Worm (Caenorhabditis elegans) whole organism, mixed stage, embryonic: ENCODE data around the gene sup-9.
A peak's percentile ranks its signal among the peaks of the same experiment; 100 is the strongest.

Experiments used
- bed-3 ChIP-seq: fragments of 200-800 bp; sonication (Bioruptor generic); optimal IDR thresholded peaks from 3 replicates; lab custom pipeline; 2018; ENCODE audit warnings: mild to moderate bottlenecking, missing genetic modification characterization, moderate library complexity, missing compliant biosample characterization
- ceh-39 ChIP-seq: fragments of 150-350 bp; optimal IDR thresholded peaks from 2 replicates; lab custom pipeline; 2014; ENCODE audit warnings: missing biosample characterization, missing genetic modification characterization
- ceh-83 ChIP-seq: fragments of 200-800 bp; sonication (Bioruptor generic); optimal IDR thresholded peaks from 2 replicates; lab custom pipeline; 2018; ENCODE audit warnings: mild to moderate bottlenecking, missing genetic modification characterization, missing compliant biosample characterization
- ces-1 ChIP-seq: fragments of 150-350 bp; optimal IDR thresholded peaks from 2 replicates; lab custom pipeline; 2014; ENCODE audit warnings: missing biosample characterization, missing genetic modification reagents, missing genetic modification characterization
- cnd-1 ChIP-seq: fragments of 200-800 bp; sonication (Bioruptor generic); optimal IDR thresholded peaks from 2 replicates; lab custom pipeline; 2018; ENCODE audit warnings: mild to moderate bottlenecking, missing genetic modification characterization, missing compliant biosample characterization
- drap-1 ChIP-seq: fragments of 200-800 bp; sonication (Bioruptor generic); optimal IDR thresholded peaks from 3 replicates; lab custom pipeline; 2018; ENCODE audit warnings: mild to moderate bottlenecking, missing genetic modification characterization, missing compliant biosample characterization
- elt-3 ChIP-seq: fragments of 150-350 bp; optimal IDR thresholded peaks from 2 replicates; lab custom pipeline; 2014; ENCODE audit warnings: missing biosample characterization, missing genetic modification characterization
- flh-1 ChIP-seq: fragments of 200-800 bp; sonication (Bioruptor generic); optimal IDR thresholded peaks from 2 replicates; lab custom pipeline; 2018; ENCODE audit warnings: mild to moderate bottlenecking, missing genetic modification characterization, moderate library complexity, missing compliant biosample characterization
- ham-2 ChIP-seq: fragments of 200-800 bp; sonication (Bioruptor generic); optimal IDR thresholded peaks from 2 replicates; lab custom pipeline; 2018; ENCODE audit warnings: mild to moderate bottlenecking, missing genetic modification characterization, missing compliant biosample characterization
- hlh-1 ChIP-seq: fragments of 150-350 bp; optimal IDR thresholded peaks from 2 replicates; lab custom pipeline; 2014; ENCODE audit warnings: missing biosample characterization, missing genetic modification reagents, missing genetic modification characterization
- lin-13 ChIP-seq: fragments of 150-350 bp; optimal IDR thresholded peaks from 2 replicates; lab custom pipeline; 2014; ENCODE audit warnings: missing biosample characterization, missing genetic modification characterization
- lin-32 ChIP-seq: fragments of 200-800 bp; sonication (Bioruptor generic); optimal IDR thresholded peaks from 2 replicates; lab custom pipeline; 2018; ENCODE audit warnings: mild to moderate bottlenecking, missing genetic modification characterization, missing compliant biosample characterization
- lsy-2 ChIP-seq: fragments of 150-350 bp; optimal IDR thresholded peaks from 2 replicates; lab custom pipeline; 2014; ENCODE audit warnings: missing biosample characterization, missing genetic modification characterization
- mab-5 ChIP-seq: fragments of 150-350 bp; optimal IDR thresholded peaks from 2 replicates; lab custom pipeline; 2014; ENCODE audit warnings: missing biosample characterization, missing genetic modification characterization
- mep-1 ChIP-seq: fragments of 150-350 bp; optimal IDR thresholded peaks from 2 replicates; lab custom pipeline; 2017; ENCODE audit warnings: missing biosample characterization, missing genetic modification reagents, missing genetic modification characterization, inconsistent platforms
- mls-2 ChIP-seq: sonication (generic microtip); optimal IDR thresholded peaks from 2 replicates; lab custom pipeline; 2016; ENCODE audit warnings: mild to moderate bottlenecking, missing genetic modification characterization, moderate library complexity, missing compliant biosample characterization
- nhr-12 ChIP-seq: fragments of 150-350 bp; optimal IDR thresholded peaks from 2 replicates; lab custom pipeline; 2014; ENCODE audit warnings: missing biosample characterization, missing genetic modification characterization
- nhr-2 ChIP-seq: fragments of 150-350 bp; optimal IDR thresholded peaks from 2 replicates; lab custom pipeline; 2014; ENCODE audit warnings: missing biosample characterization, missing genetic modification characterization
- nhr-237 ChIP-seq: fragments of 150-350 bp; optimal IDR thresholded peaks from 2 replicates; lab custom pipeline; 2014; ENCODE audit warnings: missing biosample characterization, missing genetic modification characterization
- nhr-28 ChIP-seq: fragments of 150-350 bp; optimal IDR thresholded peaks from 2 replicates; lab custom pipeline; 2014; ENCODE audit warnings: missing biosample characterization, missing genetic modification characterization
- nhr-76 ChIP-seq: sonication (generic microtip); optimal IDR thresholded peaks from 2 replicates; lab custom pipeline; 2017; ENCODE audit warnings: missing biosample characterization, missing genetic modification characterization
- pha-4 ChIP-seq: fragments of 150-350 bp; optimal IDR thresholded peaks from 2 replicates; lab custom pipeline; 2018; ENCODE audit warnings: missing biosample characterization, missing genetic modification reagents, missing genetic modification characterization
- sem-2 ChIP-seq: fragments of 200-800 bp; sonication (Bioruptor generic); optimal IDR thresholded peaks from 2 replicates; lab custom pipeline; 2018; ENCODE audit warnings: mild to moderate bottlenecking, missing genetic modification characterization, missing compliant biosample characterization
- snpc-4 ChIP-seq: fragments of 150-350 bp; optimal IDR thresholded peaks from 2 replicates; lab custom pipeline; 2014; ENCODE audit warnings: missing biosample characterization, missing genetic modification characterization
- sptf-1 ChIP-seq: sonication (generic microtip); optimal IDR thresholded peaks from 2 replicates; lab custom pipeline; 2017; ENCODE audit warnings: mild to moderate bottlenecking, missing genetic modification characterization, moderate library complexity, missing compliant biosample characterization
- unc-120 ChIP-seq: sonication (generic microtip); optimal IDR thresholded peaks from 2 replicates; lab custom pipeline; 2017; ENCODE audit warnings: missing genetic modification characterization, missing compliant biosample characterization; ENCODE audit not compliant: poor library complexity, severe bottlenecking
- unc-39 ChIP-seq: fragments of 150-350 bp; optimal IDR thresholded peaks from 2 replicates; lab custom pipeline; 2014; ENCODE audit warnings: missing biosample characterization, missing genetic modification characterization
- unc-62 ChIP-seq: fragments of 150-350 bp; optimal IDR thresholded peaks from 2 replicates; lab custom pipeline; 2014; ENCODE audit warnings: missing biosample characterization, missing genetic modification reagents, missing genetic modification characterization
- zip-8 ChIP-seq: fragments of 150-350 bp; optimal IDR thresholded peaks from 2 replicates; lab custom pipeline; 2014; ENCODE audit warnings: missing biosample characterization, missing genetic modification characterization
- ztf-11 ChIP-seq: fragments of 150-350 bp; optimal IDR thresholded peaks from 2 replicates; lab custom pipeline; 2014; ENCODE audit warnings: missing biosample characterization, missing genetic modification characterization

sup-9 gene

ce11 chrII:2686985-2687675 lies at the start of gene sup-9, which contains the start of gene nspf-1:
Gene sup-9 (minus strand): TSS chrII:2687027.
Gene nspf-1 (plus strand): TSS chrII:2687625.
- peak; percentile 65 for TF ChIP-seq unc-62
- TF ChIP-seq hlh-1 (tag; lab: Kevin White, UChicago) = peak; percentile 34
- no peak for TF ChIP-seq bed-3
- TF ChIP-seq ztf-11 = no peak
- TF ChIP-seq ces-1 (GFP tag; lab: Kevin White, UChicago) = peak; percentile 15
- TF ChIP-seq unc-120 (tag; lab: Kevin White, UChicago) = peak; percentile 48

- TF ChIP-seq flh-1 (GFP tag; lab: Kevin White, UChicago) (no peak), cnd-1 (no peak), sem-2 (GFP tag; lab: Kevin White, UChicago) (no peak), hlh-1 (tag; lab: Kevin White, UChicago) (no peak), lsy-2 (tag; lab: Kevin White, UChicago) (no peak), nhr-237 (tag; lab: Kevin White, UChicago) (no peak), unc-120 (tag; lab: Kevin White, UChicago) (no peak)
- TF ChIP-seq, all 35 proteins: peak for 0
These were observed 49.4 kb upstream of the sup-9 start, which contains the start of gene T05A8.8 for ce11 chrII:2736156-2736728. Gene T05A8.8 (plus strand): TSS chrII:2736678.

ce11 chrII:2735644-2736043 lies 48.8 kb upstream of the sup-9 start:
- no peak for TF ChIP-seq lin-13 (tag; lab: Kevin White, UChicago)
- TF ChIP-seq nhr-2 (tag; lab: Kevin White, UChicago) = no peak
- TF ChIP-seq pha-4 (tag; lab: Kevin White, UChicago) = no peak
- TF ChIP-seq nhr-12 (tag; lab: Kevin White, UChicago) = no peak
- no peak for TF ChIP-seq mls-2 (tag; lab: Kevin White, UChicago)
- no peak for TF ChIP-seq nhr-76 (tag; lab: Kevin White, UChicago)
- TF ChIP-seq cnd-1 = no peak
- TF ChIP-seq hlh-1 (tag; lab: Kevin White, UChicago) = no peak
- TF ChIP-seq ztf-11 = no peak
- no peak for TF ChIP-seq ham-2 (GFP tag; lab: Kevin White, UChicago)
- TF ChIP-seq nhr-237 (tag; lab: Kevin White, UChicago) = no peak
- TF ChIP-seq ceh-83 (GFP tag; lab: Kevin White, UChicago) = no peak
- TF ChIP-seq drap-1 (GFP tag; lab: Kevin White, UChicago) = no peak
- TF ChIP-seq unc-120 (tag; lab: Kevin White, UChicago) = no peak
- TF ChIP-seq lin-32 (GFP tag; lab: Kevin White, UChicago) = no peak
- no peak for TF ChIP-seq unc-39 (tag; lab: Kevin White, UChicago)
- TF ChIP-seq sem-2 (GFP tag; lab: Kevin White, UChicago) = no peak
- TF ChIP-seq lsy-2 (tag; lab: Kevin White, UChicago) = no peak
- TF ChIP-seq mab-5 (tag; lab: Kevin White, UChicago) = no peak
- no peak for TF ChIP-seq ces-1 (GFP tag; lab: Kevin White, UChicago)

- no peak for TF ChIP-seq mab-5 (tag; lab: Kevin White, UChicago)
These were observed 48.4 kb upstream of the sup-9 start, which contains the start of gene wdr-31 for ce11 chrII:2735192-2735591. Gene wdr-31 (minus strand): TSS chrII:2735292.

ce11 chrII:2734735-2735134 lies 47.9 kb upstream of the sup-9 start:
- TF ChIP-seq mep-1 (tag; lab: Kevin White, UChicago) (peak; percentile 16), snpc-4 (tag; lab: Kevin White, UChicago) (no peak), sptf-1 (tag; lab: Kevin White, UChicago) (peak; percentile 4), unc-120 (tag; lab: Kevin White, UChicago) (no peak)

- TF ChIP-seq sem-2 (GFP tag; lab: Kevin White, UChicago) (no peak), mls-2 (tag; lab: Kevin White, UChicago) (no peak), hlh-1 (tag; lab: Kevin White, UChicago) (no peak), sptf-1 (tag; lab: Kevin White, UChicago) (no peak), nhr-12 (tag; lab: Kevin White, UChicago) (no peak), unc-62 (no peak), elt-3 (no peak), ztf-11 (no peak), unc-39 (tag; lab: Kevin White, UChicago) (no peak), mab-5 (tag; lab: Kevin White, UChicago) (no peak), nhr-28 (tag; lab: Kevin White, UChicago) (no peak), lin-13 (tag; lab: Kevin White, UChicago) (no peak), nhr-76 (tag; lab: Kevin White, UChicago) (no peak), zip-8 (tag; lab: Kevin White, UChicago) (no peak), drap-1 (GFP tag; lab: Kevin White, UChicago) (no peak), lsy-2 (tag; lab: Kevin White, UChicago) (no peak), bed-3 (no peak), ceh-39 (tag; lab: Kevin White, UChicago) (no peak)
These were observed 47.4 kb upstream of the sup-9 start for ce11 chrII:2734266-2734665.
